Worm (Caenorhabditis elegans): Measurements from ENCODE around the gene cki-1.

The cki-1 gene

DNA sequence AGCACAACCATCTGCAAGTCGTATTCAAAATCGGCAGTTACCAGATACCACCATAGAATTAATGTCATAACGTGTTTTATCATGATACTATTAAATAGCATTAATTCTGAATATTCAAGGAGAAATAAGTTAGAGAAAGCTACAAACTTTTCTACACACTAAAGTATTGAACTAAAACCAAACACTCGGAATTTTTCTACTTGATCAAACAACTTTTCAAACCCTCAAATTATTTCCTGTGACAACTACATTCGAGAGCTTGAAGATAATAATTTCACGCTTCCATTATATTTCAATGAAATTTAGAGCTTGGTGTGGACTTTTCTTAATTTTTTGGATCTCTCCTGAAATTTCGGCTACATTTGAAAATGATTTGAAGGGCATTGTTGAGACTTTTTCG lies 11.4 kb downstream of the cki-1 start, which contains the start of gene irld-47:
Gene irld-47 (minus strand): TSS at position 101 of the 400 bp plus-strand sequence.
- no peak for TF ChIP-seq ama-1 (optimal IDR thresholded peaks at IDR 0.05)
- TF ChIP-seq tbx-11 (GFP tag; IDR thresholded peaks at IDR 0.05) = no peak
- no peak for TF ChIP-seq hnd-1 (tag; optimal IDR thresholded peaks at IDR 0.05)

DNA sequence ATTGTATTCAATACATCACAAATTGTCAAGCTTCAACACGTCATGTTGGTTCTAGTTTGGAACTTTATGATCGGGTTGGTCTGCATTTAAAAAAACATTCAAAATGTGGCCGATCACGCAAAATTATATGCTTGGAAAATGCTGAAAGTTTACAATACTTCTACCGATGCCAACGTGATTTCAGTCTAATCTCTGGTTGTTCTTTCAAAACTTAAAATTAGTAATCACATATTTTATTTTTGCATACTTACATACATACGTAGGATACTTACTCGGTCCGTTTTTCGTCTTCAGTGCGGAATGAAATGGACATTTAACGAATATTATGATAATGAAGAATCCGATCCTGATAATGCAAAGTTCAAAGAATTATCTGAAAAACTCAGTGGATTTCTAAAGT lies 14.1 kb downstream of the cki-1 start, which contains the start of gene srw-62:
Gene srw-62 (plus strand): TSS at position 301 of the 400 bp plus-strand sequence.
- TF ChIP-seq ceh-13 (GFP tag; optimal IDR thresholded peaks at IDR 0.05) (no peak), scrt-1 (GFP tag; IDR thresholded peaks at IDR 0.05) (no peak), tbx-37 (GFP tag; conservative IDR thresholded peaks at IDR 0.05) (no peak), flt-1 (GFP tag; IDR thresholded peaks at IDR 0.05) (no peak), F13C5.2 (tag; optimal IDR thresholded peaks at IDR 0.05) (no peak), B0310.2 (tag; optimal IDR thresholded peaks at IDR 0.05) (no peak)

DNA sequence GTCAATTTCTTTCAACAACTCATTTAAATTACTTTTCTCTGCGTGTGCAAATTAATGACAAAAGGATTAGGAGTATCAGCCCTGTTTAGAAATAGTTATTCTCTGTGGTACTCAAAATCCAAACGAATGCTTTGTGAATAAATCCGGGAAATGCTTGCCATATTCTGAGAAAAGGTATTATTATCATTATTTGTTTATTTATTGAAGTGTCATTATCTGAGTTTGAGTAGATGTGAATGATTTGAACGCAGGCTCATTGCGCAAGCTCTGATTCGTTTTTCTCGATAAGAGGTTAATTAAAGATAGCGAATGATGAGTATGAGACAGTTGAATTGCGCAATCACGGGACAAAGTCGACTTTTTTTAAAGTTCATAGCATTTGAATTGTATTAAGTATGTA lies 16.8 kb downstream of the cki-1 start:
- no peak for TF ChIP-seq tbx-11 (GFP tag; IDR thresholded peaks at IDR 0.05)
- no peak for TF ChIP-seq flt-1 (GFP tag; IDR thresholded peaks at IDR 0.05)

DNA sequence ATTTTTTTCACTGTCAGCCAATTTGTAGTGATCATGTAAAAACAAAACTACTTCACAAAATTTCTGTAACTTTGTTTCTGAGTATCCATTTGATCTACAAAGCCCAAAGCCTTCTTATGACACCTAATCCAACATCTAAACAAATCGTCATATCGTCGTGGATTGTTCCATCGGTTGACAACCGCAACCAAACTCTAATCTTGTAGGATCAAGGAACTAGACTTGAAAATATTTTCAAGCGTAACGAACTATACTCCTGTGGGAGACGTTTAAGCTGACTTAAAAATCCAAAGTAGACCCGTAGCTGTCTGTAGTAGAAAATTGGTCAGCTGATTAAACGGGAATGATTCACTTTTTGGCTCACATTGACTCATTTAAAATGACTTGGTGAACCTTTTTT lies 18.6 kb downstream of the cki-1 start:
- TF ChIP-seq ets-7 (tag; optimal IDR thresholded peaks at IDR 0.05) (no peak), scrt-1 (GFP tag; IDR thresholded peaks at IDR 0.05) (no peak)

DNA sequence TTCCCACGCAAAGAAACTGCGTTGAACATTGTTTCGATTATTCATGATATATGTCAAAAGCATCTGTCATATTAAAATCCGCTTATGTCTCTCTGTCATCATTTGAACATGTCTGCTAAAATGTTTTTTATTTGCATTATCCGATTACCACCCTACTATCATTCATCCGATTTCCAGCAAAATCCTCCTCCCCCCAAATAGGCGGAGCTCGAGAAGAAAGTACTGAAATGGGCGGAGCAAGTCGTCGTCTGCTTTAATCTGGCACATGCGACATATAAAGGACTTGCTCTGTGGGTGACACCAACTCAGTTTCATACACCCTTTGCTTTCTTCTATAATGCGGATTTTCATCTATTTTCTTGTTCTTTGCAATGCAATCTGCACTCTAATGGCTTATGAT lies 21.0 kb downstream of the cki-1 start, which contains the start of gene T09A5.14:
Gene T09A5.14 (plus strand): TSS at position 301 of the 400 bp plus-strand sequence.
- TF ChIP-seq tra-4 (tag; optimal IDR thresholded peaks at IDR 0.05) = no peak
- TF ChIP-seq ama-1 (optimal IDR thresholded peaks at IDR 0.05) = no peak
- no peak for TF ChIP-seq ceh-13 (GFP tag; optimal IDR thresholded peaks at IDR 0.05)
- no peak for TF ChIP-seq hmg-4 (GFP tag; optimal IDR thresholded peaks at IDR 0.05)

DNA sequence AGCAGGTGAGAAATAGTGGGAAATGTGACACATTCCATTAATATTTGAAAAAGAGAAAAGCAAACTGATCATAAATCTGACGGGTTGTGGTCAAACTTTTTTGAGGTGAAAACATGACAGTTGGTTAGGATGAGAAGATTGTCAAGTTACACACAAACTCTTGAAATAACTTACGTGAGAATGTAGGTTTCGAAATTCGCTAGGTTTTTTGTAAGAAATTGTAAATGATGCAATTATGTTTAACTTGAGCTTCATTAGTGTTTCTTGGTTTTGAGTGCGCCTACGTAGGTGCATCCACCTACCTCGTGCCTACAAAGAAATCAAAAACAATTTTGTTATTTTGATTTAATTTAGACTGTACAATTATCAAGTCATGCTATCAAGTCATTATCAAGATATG lies 24.3 kb downstream of the cki-1 start, which contains the start of gene cex-2:
Gene cex-2 (minus strand): TSS at position 101 of the 400 bp plus-strand sequence.
- no peak for TF ChIP-seq flt-1 (GFP tag; IDR thresholded peaks at IDR 0.05)
- no peak for TF ChIP-seq ama-1 (optimal IDR thresholded peaks at IDR 0.05)
- no peak for TF ChIP-seq pes-1 (GFP tag; IDR thresholded peaks at IDR 0.05)
- TF ChIP-seq ets-7 (tag; optimal IDR thresholded peaks at IDR 0.05) = no peak
- TF ChIP-seq aly-1 (tag; optimal IDR thresholded peaks at IDR 0.05) = no peak
- TF ChIP-seq ceh-13 (GFP tag; optimal IDR thresholded peaks at IDR 0.05) = no peak
- TF ChIP-seq hmg-4 (GFP tag; optimal IDR thresholded peaks at IDR 0.05) = no peak
- TF ChIP-seq ceh-36 (tag; optimal IDR thresholded peaks at IDR 0.05) = no peak
- TF ChIP-seq sea-1 (GFP tag; conservative IDR thresholded peaks at IDR 0.05) = no peak
- TF ChIP-seq hmbx-1 (tag; optimal IDR thresholded peaks at IDR 0.05) = no peak
- no peak for TF ChIP-seq scrt-1 (GFP tag; IDR thresholded peaks at IDR 0.05)
- TF ChIP-seq hnd-1 (tag; optimal IDR thresholded peaks at IDR 0.05) = no peak
- no peak for TF ChIP-seq F13C5.2 (tag; optimal IDR thresholded peaks at IDR 0.05)
- TF ChIP-seq tra-4 (tag; optimal IDR thresholded peaks at IDR 0.05) = no peak
- no peak for TF ChIP-seq tbx-37 (GFP tag; conservative IDR thresholded peaks at IDR 0.05)
- no peak for TF ChIP-seq B0310.2 (tag; optimal IDR thresholded peaks at IDR 0.05)
- no peak for TF ChIP-seq tbx-11 (GFP tag; IDR thresholded peaks at IDR 0.05)

DNA sequence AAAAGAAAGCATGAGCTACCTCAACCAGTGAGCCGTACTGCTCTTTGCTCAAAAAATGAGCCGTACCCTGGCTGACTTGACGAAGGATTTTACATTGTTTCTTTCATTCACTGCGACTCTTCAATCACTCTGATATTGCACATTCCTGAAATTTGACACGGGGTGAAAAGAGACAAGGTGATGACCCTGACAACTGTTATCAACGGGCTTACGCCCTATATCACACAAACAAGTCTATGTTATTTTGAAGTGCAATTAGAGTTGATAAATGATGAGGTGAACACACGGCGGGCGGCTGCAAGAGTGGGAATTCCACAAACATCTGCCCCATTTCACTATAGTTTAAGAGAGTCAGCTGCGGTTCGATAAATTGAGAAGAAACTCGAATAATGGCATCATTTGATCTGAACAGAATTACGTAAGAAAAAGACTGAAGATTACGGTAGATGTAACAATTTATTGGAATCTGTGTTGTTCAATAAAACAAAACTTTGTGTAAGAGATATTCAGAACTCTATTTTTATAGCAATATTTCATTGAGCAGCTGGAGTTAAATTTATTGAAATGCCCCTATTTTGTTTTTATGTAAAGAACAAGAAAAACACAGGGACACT lies 25.7 kb downstream of the cki-1 start:
- TF ChIP-seq ceh-36 (tag; optimal IDR thresholded peaks at IDR 0.05) = no peak
- no peak for TF ChIP-seq hnd-1 (tag; optimal IDR thresholded peaks at IDR 0.05)
- no peak for TF ChIP-seq F13C5.2 (tag; optimal IDR thresholded peaks at IDR 0.05)
- no peak for TF ChIP-seq tra-4 (tag; optimal IDR thresholded peaks at IDR 0.05)
- TF ChIP-seq hmg-4 (GFP tag; optimal IDR thresholded peaks at IDR 0.05) = no peak
- TF ChIP-seq tbx-11 (GFP tag; IDR thresholded peaks at IDR 0.05) = no peak
- TF ChIP-seq tbx-37 (GFP tag; conservative IDR thresholded peaks at IDR 0.05) = no peak
- TF ChIP-seq ceh-13 (GFP tag; optimal IDR thresholded peaks at IDR 0.05) = no peak
- no peak for TF ChIP-seq hmbx-1 (tag; optimal IDR thresholded peaks at IDR 0.05)
- no peak for TF ChIP-seq ama-1 (optimal IDR thresholded peaks at IDR 0.05)
- TF ChIP-seq aly-1 (tag; optimal IDR thresholded peaks at IDR 0.05) = no peak
- no peak for TF ChIP-seq scrt-1 (GFP tag; IDR thresholded peaks at IDR 0.05)
- TF ChIP-seq ets-7 (tag; optimal IDR thresholded peaks at IDR 0.05) = no peak
- no peak for TF ChIP-seq sea-1 (GFP tag; conservative IDR thresholded peaks at IDR 0.05)
- no peak for TF ChIP-seq pes-1 (GFP tag; IDR thresholded peaks at IDR 0.05)
- TF ChIP-seq flt-1 (GFP tag; IDR thresholded peaks at IDR 0.05) = no peak

DNA sequence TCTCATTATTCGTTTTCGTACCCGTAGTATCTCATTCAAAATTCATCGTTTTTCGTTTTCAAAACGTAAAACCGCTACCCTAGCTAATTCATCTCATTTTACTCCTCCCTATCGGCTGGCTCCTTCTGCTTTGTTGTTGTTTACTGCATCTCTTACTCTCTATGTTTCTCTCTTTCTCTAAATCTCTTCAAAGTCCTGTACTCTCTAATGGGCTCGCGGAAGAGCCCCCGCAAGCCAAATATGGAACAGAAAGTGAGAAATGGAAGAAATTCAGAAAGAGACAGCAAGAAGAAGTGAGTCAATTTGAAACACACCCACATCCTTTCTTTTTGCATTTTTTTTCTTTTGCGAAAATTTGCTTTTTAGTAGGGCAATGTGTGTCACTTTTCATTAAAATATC lies 27.6 kb downstream of the cki-1 start:
- TF ChIP-seq scrt-1 (GFP tag; IDR thresholded peaks at IDR 0.05) (no peak), sea-1 (GFP tag; conservative IDR thresholded peaks at IDR 0.05) (no peak), tbx-11 (GFP tag; IDR thresholded peaks at IDR 0.05) (no peak)

DNA sequence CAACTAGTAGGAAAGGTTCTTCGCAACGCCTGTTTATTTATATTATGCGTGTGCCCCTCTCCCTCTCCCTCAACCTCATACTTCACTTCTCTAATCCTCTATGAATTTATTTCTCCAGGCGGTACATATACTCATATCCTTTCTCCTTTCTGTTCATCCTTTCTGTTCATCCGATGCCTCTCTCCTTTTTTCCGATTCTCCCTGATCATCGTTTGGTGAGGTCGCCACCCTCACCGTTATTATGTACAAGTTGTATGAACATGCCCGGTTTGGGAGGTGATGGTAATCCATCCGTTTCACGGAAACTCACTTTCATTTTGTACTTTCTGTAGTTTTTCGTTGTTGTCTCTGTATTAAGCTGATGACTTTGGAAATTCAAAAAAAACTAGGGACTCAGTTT lies 28.7 kb downstream of the cki-1 start:
- TF ChIP-seq hmg-4 (GFP tag; optimal IDR thresholded peaks at IDR 0.05) (no peak), ets-7 (tag; optimal IDR thresholded peaks at IDR 0.05) (no peak), tra-4 (tag; optimal IDR thresholded peaks at IDR 0.05) (no peak), F13C5.2 (tag; optimal IDR thresholded peaks at IDR 0.05) (peak; percentile 18)

All from whole organism, early embryonic.